Worm (Caenorhabditis elegans): ENCODE measurements around the gene T11B7.1.

- no peak for TF ChIP-seq W03F9.2 (tag; optimal IDR thresholded peaks at IDR 0.05)
- TF ChIP-seq him-1 (tag; optimal IDR thresholded peaks at IDR 0.05): no peak
These were observed 26.9 kb upstream of the T11B7.1 start, which contains the start of gene exc-5 for ce11 chrIV:8813614-8814013.
